Fruit fly (Drosophila melanogaster) whole organism, embryonic: ENCODE measurements around the gene mRpS18C.

ENCODE experiments used
- Atf-2 ChIP-seq: fragments of 200-800 bp; sonication (Bioruptor generic); optimal IDR thresholded peaks from 2 replicates; lab custom pipeline; 2016; ENCODE audit warnings: missing biosample characterization, missing genetic modification characterization
- CG10147 ChIP-seq: fragments of 200-800 bp; sonication (Bioruptor generic); optimal IDR thresholded peaks from 2 replicates; lab custom pipeline; 2019; ENCODE audit warnings: missing biosample characterization, mild to moderate bottlenecking, missing genetic modification characterization, moderate library complexity
- CG10654 ChIP-seq: fragments of 200-800 bp; sonication (Bioruptor generic); optimal IDR thresholded peaks from 2 replicates; lab custom pipeline; 2016; ENCODE audit warnings: missing biosample characterization, missing genetic modification characterization
- CG10979 ChIP-seq: fragments of 200-800 bp; sonication (Bioruptor generic); optimal IDR thresholded peaks from 2 replicates; lab custom pipeline; 2018; ENCODE audit warnings: missing biosample characterization, mild to moderate bottlenecking, missing genetic modification characterization, moderate library complexity
- CG11723 ChIP-seq: fragments of 200-800 bp; sonication (Bioruptor generic); optimal IDR thresholded peaks from 2 replicates; lab custom pipeline; 2017; ENCODE audit warnings: missing biosample characterization, mild to moderate bottlenecking, missing genetic modification characterization
- CG15601 ChIP-seq: fragments of 200-800 bp; sonication (Bioruptor generic); optimal IDR thresholded peaks from 3 replicates; lab custom pipeline; 2019; ENCODE audit warnings: missing biosample characterization, mild to moderate bottlenecking, missing genetic modification characterization, moderate library complexity
- CG16863 ChIP-seq: fragments of 200-800 bp; sonication (Bioruptor generic); optimal IDR thresholded peaks from 3 replicates; lab custom pipeline; 2016; ENCODE audit warnings: missing biosample characterization, missing genetic modification characterization
- CG17802 ChIP-seq: fragments of 200-800 bp; sonication (Bioruptor generic); optimal IDR thresholded peaks from 2 replicates; lab custom pipeline; 2018; ENCODE audit warnings: missing biosample characterization, mild to moderate bottlenecking, missing genetic modification characterization, moderate library complexity
- CG18262 ChIP-seq: fragments of 200-800 bp; optimal IDR thresholded peaks from 3 replicates; lab custom pipeline; 2019; ENCODE audit warnings: missing biosample characterization, mild to moderate bottlenecking, missing genetic modification characterization, moderate library complexity
- CG2889 ChIP-seq: fragments of 200-800 bp; sonication (Bioruptor generic); IDR thresholded peaks from 3 replicates; pipeline ENCODE4 v1.3.6; 2022; ENCODE audit warnings: missing biosample characterization, missing genetic modification characterization
- CG3065 ChIP-seq: fragments of 200-800 bp; sonication (Bioruptor generic); optimal IDR thresholded peaks from 2 replicates; lab custom pipeline; 2016; ENCODE audit warnings: missing biosample characterization, missing genetic modification characterization
- CG8089 ChIP-seq: fragments of 200-800 bp; sonication (Bioruptor generic); optimal IDR thresholded peaks from 3 replicates; lab custom pipeline; 2016; ENCODE audit warnings: missing biosample characterization, missing genetic modification characterization
- CG8359 ChIP-seq: fragments of 200-800 bp; sonication (Bioruptor generic); optimal IDR thresholded peaks from 2 replicates; lab custom pipeline; 2017; ENCODE audit warnings: missing biosample characterization, mild to moderate bottlenecking, missing genetic modification characterization, borderline replicate concordance
- CG8478 ChIP-seq: fragments of >200 bp; optimal IDR thresholded peaks from 2 replicates; lab custom pipeline; 2018
- CG9609 ChIP-seq: fragments of 200-800 bp; sonication (Bioruptor generic); optimal IDR thresholded peaks from 3 replicates; lab custom pipeline; 2016; ENCODE audit warnings: missing biosample characterization, missing genetic modification characterization
- CG9817 ChIP-seq: fragments of 200-800 bp; sonication (Bioruptor generic); optimal IDR thresholded peaks from 2 replicates; lab custom pipeline; 2018; ENCODE audit warnings: missing biosample characterization, mild to moderate bottlenecking, missing genetic modification characterization, moderate library complexity
- CTCF ChIP-seq: fragments of 200-800 bp; sonication (Bioruptor generic); optimal IDR thresholded peaks from 2 replicates; lab custom pipeline; 2017; ENCODE audit warnings: missing biosample characterization, mild to moderate bottlenecking, missing genetic modification characterization, moderate library complexity
- Dfd ChIP-seq, 2 experiments: fragments of >200 bp; optimal IDR thresholded peaks; 2 replicates each; lab custom pipeline; 2017; ENCODE audit warnings: missing biosample characterization in 2 of 2, missing genetic modification characterization in 2 of 2
- Dp ChIP-seq: fragments of 200-800 bp; sonication (Bioruptor generic); optimal IDR thresholded peaks from 2 replicates; lab custom pipeline; 2018; ENCODE audit warnings: missing biosample characterization, mild to moderate bottlenecking, missing genetic modification characterization, moderate library complexity
- E2f2 ChIP-seq: fragments of 200-800 bp; sonication (Bioruptor generic); IDR thresholded peaks from 2 replicates; pipeline ENCODE4 v1.3.6; 2022; ENCODE audit warnings: missing biosample characterization, missing genetic modification characterization
- Elba2 ChIP-seq: fragments of 200-800 bp; sonication (Bioruptor generic); optimal IDR thresholded peaks from 3 replicates; lab custom pipeline; 2016; ENCODE audit warnings: missing biosample characterization, missing genetic modification characterization
- Fer2 ChIP-seq: fragments of 200-800 bp; sonication (Bioruptor generic); optimal IDR thresholded peaks from 2 replicates; lab custom pipeline; 2018; ENCODE audit warnings: missing biosample characterization, mild to moderate bottlenecking, missing genetic modification characterization, moderate library complexity
- HLH4C ChIP-seq: fragments of 200-800 bp; sonication (Bioruptor generic); IDR thresholded peaks from 3 replicates; pipeline ENCODE4 v1.3.6; 2022; ENCODE audit warnings: missing biosample characterization, missing genetic modification characterization; ENCODE audit not compliant: partially characterized antibody
- Hr78 ChIP-seq, 2 experiments: fragments of 200-800 bp in 1 of 2; fragments of >200 bp in 1 of 2; sonication (Bioruptor generic) in 1 of 2; optimal IDR thresholded peaks; 2 replicates each; lab custom pipeline; 2017 to 2019; ENCODE audit warnings: missing biosample characterization in 2 of 2, missing genetic modification characterization in 2 of 2, mild to moderate bottlenecking in 1 of 2, moderate library complexity in 1 of 2
- Mes4 ChIP-seq: fragments of 200-800 bp; sonication (Bioruptor generic); optimal IDR thresholded peaks from 2 replicates; lab custom pipeline; 2016; ENCODE audit warnings: missing biosample characterization, missing genetic modification characterization
- Myb ChIP-seq: fragments of 200-800 bp; sonication (Bioruptor generic); optimal IDR thresholded peaks from 2 replicates; lab custom pipeline; 2016; ENCODE audit warnings: missing biosample characterization, missing genetic modification characterization
- NC2α ChIP-seq: fragments of 200-800 bp; sonication (Bioruptor generic); optimal IDR thresholded peaks from 2 replicates; lab custom pipeline; 2016; ENCODE audit warnings: missing biosample characterization, missing genetic modification characterization
- Neu2 ChIP-seq: fragments of 200-800 bp; sonication (Bioruptor generic); optimal IDR thresholded peaks from 3 replicates; lab custom pipeline; 2016; ENCODE audit warnings: missing biosample characterization, missing genetic modification characterization, borderline replicate concordance
- Opbp ChIP-seq: fragments of 200-800 bp; sonication (Bioruptor generic); IDR thresholded peaks from 3 replicates; pipeline ENCODE4 v1.3.6; 2022; ENCODE audit warnings: missing biosample characterization, missing genetic modification characterization; ENCODE audit not compliant: partially characterized antibody
- Scr ChIP-seq: fragments of 200-800 bp; sonication (Bioruptor generic); IDR thresholded peaks from 2 replicates; pipeline ENCODE4 v1.3.6; 2022; ENCODE audit warnings: missing biosample characterization, missing genetic modification characterization; ENCODE audit not compliant: partially characterized antibody
- Sin3A ChIP-seq: fragments of >200 bp; optimal IDR thresholded peaks from 2 replicates; lab custom pipeline; 2018
- Sox102F ChIP-seq: fragments of 200-800 bp; sonication (Bioruptor generic); optimal IDR thresholded peaks from 2 replicates; lab custom pipeline; 2018; ENCODE audit warnings: missing biosample characterization, mild to moderate bottlenecking, missing genetic modification characterization, moderate library complexity
- cad ChIP-seq: fragments of >200 bp; optimal IDR thresholded peaks from 2 replicates; lab custom pipeline; 2017; ENCODE audit warnings: missing biosample characterization, missing genetic modification characterization
- cato ChIP-seq: fragments of 200-800 bp; sonication (Bioruptor generic); optimal IDR thresholded peaks from 2 replicates; lab custom pipeline; 2016; ENCODE audit warnings: missing biosample characterization, missing genetic modification characterization, borderline replicate concordance
- chm ChIP-seq: fragments of 200-800 bp; sonication (Bioruptor generic); IDR thresholded peaks from 2 replicates; pipeline ENCODE4 v1.3.6; 2022; ENCODE audit warnings: missing biosample characterization, missing genetic modification characterization
- dati ChIP-seq: fragments of 200-800 bp; sonication (Bioruptor generic); IDR thresholded peaks from 2 replicates; pipeline ENCODE4 v1.3.6; 2022; ENCODE audit warnings: missing biosample characterization, missing genetic modification characterization
- disco-r ChIP-seq: fragments of 200-800 bp; sonication (Bioruptor generic); optimal IDR thresholded peaks from 2 replicates; lab custom pipeline; 2016; ENCODE audit warnings: missing biosample characterization, missing genetic modification characterization
- eyg ChIP-seq: fragments of 200-800 bp; sonication (Bioruptor generic); optimal IDR thresholded peaks from 3 replicates; lab custom pipeline; 2016; ENCODE audit warnings: missing biosample characterization, missing genetic modification characterization
- gcm2 ChIP-seq: fragments of 200-800 bp; sonication (Bioruptor generic); optimal IDR thresholded peaks from 2 replicates; lab custom pipeline; 2016; ENCODE audit warnings: missing biosample characterization, missing genetic modification characterization
- grau ChIP-seq: fragments of 200-800 bp; optimal IDR thresholded peaks from 3 replicates; lab custom pipeline; 2019; ENCODE audit warnings: missing biosample characterization, mild to moderate bottlenecking, missing genetic modification characterization, moderate library complexity
- onecut ChIP-seq: fragments of 200-800 bp; sonication (Bioruptor generic); IDR thresholded peaks from 2 replicates; pipeline ENCODE4 v1.3.6; 2022; ENCODE audit warnings: missing biosample characterization, missing genetic modification characterization
- pb ChIP-seq: fragments of 200-800 bp; sonication (Bioruptor generic); optimal IDR thresholded peaks from 3 replicates; lab custom pipeline; 2016; ENCODE audit warnings: missing biosample characterization, missing genetic modification characterization
- pho ChIP-seq: fragments of 200-800 bp; sonication (Bioruptor generic); optimal IDR thresholded peaks from 2 replicates; lab custom pipeline; 2016; ENCODE audit warnings: missing biosample characterization, missing genetic modification characterization
- pita ChIP-seq: fragments of 200-800 bp; sonication (Bioruptor generic); optimal IDR thresholded peaks from 2 replicates; lab custom pipeline; 2017; ENCODE audit warnings: missing biosample characterization, mild to moderate bottlenecking, missing genetic modification characterization
- so ChIP-seq: fragments of 200-800 bp; sonication (Bioruptor generic); IDR thresholded peaks from 3 replicates; pipeline ENCODE4 v1.3.6; 2022; ENCODE audit warnings: missing biosample characterization, missing genetic modification characterization
- sug ChIP-seq: fragments of 200-800 bp; optimal IDR thresholded peaks from 2 replicates; lab custom pipeline; 2019; ENCODE audit warnings: missing biosample characterization, mild to moderate bottlenecking, missing genetic modification characterization, moderate library complexity
- tgo ChIP-seq: fragments of 200-800 bp; sonication (Bioruptor generic); IDR thresholded peaks from 3 replicates; pipeline ENCODE4 v1.3.6; 2022; ENCODE audit warnings: missing biosample characterization, missing genetic modification characterization
- trh ChIP-seq: fragments of 200-800 bp; sonication (Bioruptor generic); optimal IDR thresholded peaks from 2 replicates; lab custom pipeline; 2016; ENCODE audit warnings: missing biosample characterization, missing genetic modification characterization
- ttk ChIP-seq: fragments of 200-800 bp; sonication (Bioruptor generic); IDR thresholded peaks from 2 replicates; pipeline ENCODE4 v2.1.2; 2022; ENCODE audit warnings: missing biosample characterization, missing genetic modification characterization
- vvl ChIP-seq: fragments of 200-800 bp; sonication (Bioruptor generic); IDR thresholded peaks from 2 replicates; pipeline ENCODE4 v1.3.6; 2022; ENCODE audit warnings: missing biosample characterization, missing genetic modification characterization
- zen ChIP-seq: fragments of 200-800 bp; sonication (Bioruptor generic); optimal IDR thresholded peaks from 3 replicates; lab custom pipeline; 2018; ENCODE audit warnings: missing biosample characterization, mild to moderate bottlenecking, missing genetic modification characterization, moderate library complexity

The mRpS18C gene

DNA sequence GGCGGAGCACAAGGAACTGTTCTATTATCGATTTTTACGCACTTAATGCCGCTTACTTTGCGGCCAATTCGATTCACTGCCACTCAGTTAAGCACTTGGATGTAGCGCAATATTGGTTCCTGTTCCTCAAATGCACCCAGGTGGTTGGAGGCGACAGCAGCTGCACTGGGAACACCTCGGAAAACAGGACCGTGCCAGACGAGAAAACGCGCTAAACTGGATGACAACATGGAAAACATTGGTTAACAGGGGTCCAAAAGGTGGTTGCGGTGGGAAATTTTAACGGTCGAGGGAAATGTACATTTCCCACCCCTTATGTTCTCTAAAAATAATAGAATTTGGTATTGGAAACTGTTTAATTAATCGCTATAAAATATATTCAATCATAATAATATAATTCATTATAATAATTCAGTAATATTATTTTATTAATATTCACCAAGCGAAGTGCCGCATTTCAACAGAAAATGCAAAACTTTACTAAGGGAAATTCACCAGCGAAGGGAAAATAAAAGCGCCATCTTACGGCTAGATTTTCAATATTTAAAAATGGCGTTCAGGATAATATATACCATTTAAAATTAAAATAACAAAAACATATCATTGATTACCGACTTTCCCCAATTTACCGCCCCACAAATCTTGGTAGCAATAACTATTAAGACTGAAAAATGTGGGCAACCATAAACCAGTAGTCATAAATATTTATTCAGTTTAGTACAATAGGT, 32.2 kb downstream of the mRpS18C start, which contains the start of gene aralar1:
aralar1 (minus strand) TSS at position 51 of the 728 bp plus-strand sequence.
- TF ChIP-seq disco-r (GFP tag; lab: Kevin White, UChicago) (no peak), NC2α (no peak), CG10147 (GFP tag; lab: Kevin White, UChicago) (no peak), CG10979 (no peak), trh (no peak), CG17802 (peak; percentile 55), Mes4 (no peak), CTCF (peak; percentile 88), HLH4C (GFP tag; lab: Robert Waterston, UW) (0 out of 3 replicates have a peak, but pooled peaks have one; percentile 20), Opbp (GFP tag; lab: Robert Waterston, UW) (no peak), Scr (GFP tag; lab: Robert Waterston, UW) (no peak), gcm2 (GFP tag; lab: Kevin White, UChicago) (no peak), CG15601 (tag; lab: Kevin White, UChicago) (no peak), Atf-2 (GFP tag; lab: Kevin White, UChicago) (no peak), cad (GFP tag; lab: Kevin White, UChicago) (no peak), onecut (peak; percentile 41), Sox102F (GFP tag; lab: Kevin White, UChicago) (no peak), E2f2 (peak; percentile 40; the same call in 1 of the 2 replicates), CG2889 (GFP tag; lab: Robert Waterston, UW) (no peak), CG8359 (no peak), CG8478 (peak; percentile 24), so (GFP tag; lab: Robert Waterston, UW) (no peak), eyg (no peak), pita (no peak), pho (GFP tag; lab: Kevin White, UChicago) (no peak), dati (GFP tag; lab: Robert Waterston, UW) (no peak), zen (tag; lab: Kevin White, UChicago) (no peak), Dp (GFP tag; lab: Kevin White, UChicago) (peak; percentile 25), CG3065 (GFP tag; lab: Kevin White, UChicago) (no peak), Hr78 (GFP tag; optimal IDR thresholded peaks at IDR 0.05; lab: Kevin White, UChicago) (no peak), CG16863 (GFP tag; lab: Kevin White, UChicago) (no peak), CG11723 (GFP tag; lab: Kevin White, UChicago) (no peak), Dfd (GFP tag; optimal IDR thresholded peaks at IDR 0.05; lab: Kevin White, UChicago) (peak in 1 of 2 experiments; percentile 26), CG9817 (tag; lab: Kevin White, UChicago) (no peak)
- TF ChIP-seq, all 482 proteins: peak for 8

DNA sequence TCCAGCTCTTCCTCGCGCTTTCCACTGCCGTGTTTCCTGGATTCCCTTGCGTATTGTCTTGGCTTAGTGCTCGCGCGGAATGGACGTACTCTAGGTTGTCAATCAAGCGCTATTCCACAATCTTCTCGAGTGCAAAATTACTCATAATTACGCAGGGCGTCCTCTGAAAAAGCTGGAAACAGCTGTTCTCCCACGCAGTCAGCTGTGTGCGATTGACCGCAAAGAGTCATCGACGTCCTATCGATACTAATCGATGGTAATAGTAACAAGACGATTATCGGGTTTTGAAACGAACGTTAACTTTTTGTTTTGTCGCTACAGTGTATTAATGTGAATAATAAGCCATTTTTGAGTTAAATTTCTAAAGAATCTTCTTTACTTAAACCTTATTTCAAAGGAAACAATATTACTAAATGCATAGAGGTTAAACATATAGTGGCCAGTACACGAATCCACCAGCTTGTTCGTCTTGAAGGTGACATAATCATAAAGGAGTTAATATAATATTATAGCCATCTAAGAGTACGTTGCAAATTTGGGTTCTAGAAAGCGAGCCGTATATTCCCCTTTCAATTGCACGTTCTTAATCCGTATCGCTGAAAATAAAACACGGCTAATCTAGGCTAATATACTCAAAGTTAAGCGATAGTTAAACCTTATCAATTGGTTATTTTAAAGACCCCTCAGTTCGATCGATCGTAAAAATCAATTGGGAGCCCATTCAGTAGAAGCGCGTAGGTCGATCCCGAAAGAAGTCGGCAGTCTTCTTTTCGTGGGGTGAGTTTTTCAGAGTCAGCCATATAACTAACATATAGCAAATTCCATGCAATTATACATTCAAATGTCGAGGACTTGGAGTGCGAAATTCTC, 35.5 kb downstream of the mRpS18C start, which contains the start of the genes CG2224 and CDase:
CG2224 (minus strand) TSS at position 235 of the 870 bp plus-strand sequence.
CDase (plus strand) TSS at position 456 of the 870 bp plus-strand sequence.
- peak; percentile 90 for TF ChIP-seq sug (tag; lab: Kevin White, UChicago)
- no peak for TF ChIP-seq CG8359
- no peak for TF ChIP-seq pb (GFP tag; lab: Kevin White, UChicago)
- TF ChIP-seq Elba2 (GFP tag; lab: Kevin White, UChicago), result no peak
- TF ChIP-seq vvl (GFP tag; lab: Robert Waterston, UW), result no peak
- peak; percentile 96 for TF ChIP-seq Myb
- no peak for TF ChIP-seq CG18262
- no peak for TF ChIP-seq CG9609 (GFP tag; lab: Kevin White, UChicago)
- no peak for TF ChIP-seq Fer2 (tag; lab: Kevin White, UChicago)
- TF ChIP-seq cato (GFP tag; lab: Kevin White, UChicago), result no peak
- TF ChIP-seq tgo (GFP tag; lab: Robert Waterston, UW), result no peak
- no peak for TF ChIP-seq ttk (GFP tag; lab: Robert Waterston, UW)
- TF ChIP-seq Neu2 (GFP tag; lab: Kevin White, UChicago), result no peak
- TF ChIP-seq Sin3A (lab: Kevin White, UChicago), result no peak
- TF ChIP-seq CG8089, result no peak
- TF ChIP-seq grau (tag; lab: Kevin White, UChicago), result no peak
- TF ChIP-seq chm (GFP tag; lab: Robert Waterston, UW), result no peak
- TF ChIP-seq CG10654, result no peak
